Worm (Caenorhabditis elegans) whole organism, L1 larva: ENCODE data around the gene dyla-1.

Experiments used
- elt-2 ChIP-seq: sonication (generic microtip); optimal IDR thresholded peaks from 2 replicates; lab custom pipeline; 2016; ENCODE audit warnings: missing genetic modification characterization, mild to moderate bottlenecking, inconsistent platforms, missing compliant biosample characterization, missing genetic modification reagents

Gene dyla-1

DNA sequence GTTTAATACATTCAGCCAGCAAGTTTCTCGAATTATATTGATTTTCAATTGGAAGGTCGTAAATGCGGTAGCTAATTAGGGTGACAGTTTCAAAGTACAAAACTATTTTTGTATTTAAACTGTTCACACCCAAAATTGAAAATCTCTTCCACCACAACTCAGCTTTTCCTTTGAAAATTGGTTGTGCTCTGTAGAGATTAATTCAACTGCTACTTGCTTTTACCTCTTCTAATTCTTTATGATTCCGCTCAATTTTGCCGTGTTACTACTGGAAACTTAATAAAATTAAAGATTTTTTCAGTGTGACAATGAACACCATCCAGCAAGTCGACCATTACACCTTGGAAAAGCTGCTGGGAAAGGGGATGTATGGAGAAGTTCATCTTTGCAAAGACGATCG is 50.8 kb downstream of the dyla-1 start, which contains the start of gene F39F10.3 (continued):
- no peak for TF ChIP-seq elt-2 (tag; lab: Kevin White, UChicago)
